Worm (Caenorhabditis elegans): Measurements from ENCODE around the gene cdk-5.
A peak's percentile ranks its signal among the peaks of the same experiment; 100 is the strongest.

cdk-5 gene

ce11 chrIII:13465918-13466592, at the start of gene cdk-5 (continued):
- TF ChIP-seq F39B2.1 (GFP tag; IDR thresholded peaks at IDR 0.05) = no peak
- TF ChIP-seq nhr-90 (tag; optimal IDR thresholded peaks at IDR 0.05) = no peak
- 0 out of 2 replicates have a peak, but pooled peaks have one; percentile 31 for TF ChIP-seq dox-1 (GFP tag; IDR thresholded peaks at IDR 0.05)
- TF ChIP-seq snpc-1.3 (tag; optimal IDR thresholded peaks at IDR 0.05; ENCODE audit: insufficient read depth) = peak; percentile 24
- TF ChIP-seq ccch-3 (GFP tag; optimal IDR thresholded peaks at IDR 0.05) = no peak
- TF ChIP-seq madf-3 (GFP tag; IDR thresholded peaks at IDR 0.05) = no peak
- TF ChIP-seq nhr-179 (tag; optimal IDR thresholded peaks at IDR 0.05) = no peak
- no peak for TF ChIP-seq F55B11.4 (tag; optimal IDR thresholded peaks at IDR 0.05; ENCODE audit: borderline replicate concordance, insufficient read depth)
- TF ChIP-seq F57C9.4 (tag; optimal IDR thresholded peaks at IDR 0.05) = no peak
- TF ChIP-seq cebp-1 (GFP tag; IDR thresholded peaks at IDR 0.05) = no peak
- peak; percentile 68 for TF ChIP-seq cebp-1 (tag; optimal IDR thresholded peaks at IDR 0.05)
- peak; percentile 69 for TF ChIP-seq K11D2.4 (GFP tag; IDR thresholded peaks at IDR 0.05)
- no peak for TF ChIP-seq C06A6.2 (GFP tag; conservative IDR thresholded peaks at IDR 0.05)
- TF ChIP-seq hmg-20 (GFP tag; IDR thresholded peaks at IDR 0.05) = no peak
- TF ChIP-seq let-607 (tag; optimal IDR thresholded peaks at IDR 0.05) = peak in 1 of 2 experiments; percentile 46
- peak; percentile 33 for TF ChIP-seq xnd-1 (tag; optimal IDR thresholded peaks at IDR 0.05)
- no peak for TF ChIP-seq dpff-1 (tag; optimal IDR thresholded peaks at IDR 0.05)

- no peak for TF ChIP-seq F49E8.2 (tag; optimal IDR thresholded peaks at IDR 0.05; ENCODE audit: insufficient read depth)
- no peak for TF ChIP-seq ceh-58 (GFP tag; IDR thresholded peaks at IDR 0.05)
- no peak for TF ChIP-seq madf-3 (GFP tag; IDR thresholded peaks at IDR 0.05)
- no peak for TF ChIP-seq sptf-2 (GFP tag; optimal IDR thresholded peaks at IDR 0.05)
- TF ChIP-seq D2030.7 (GFP tag; IDR thresholded peaks at IDR 0.05) = no peak
- no peak for TF ChIP-seq akir-1 (GFP tag; optimal IDR thresholded peaks at IDR 0.05)
- no peak for TF ChIP-seq attf-5 (GFP tag; optimal IDR thresholded peaks at IDR 0.05)
- TF ChIP-seq lsl-1 (GFP tag; optimal IDR thresholded peaks at IDR 0.05) = no peak
- no peak for TF ChIP-seq rpc-1 (optimal IDR thresholded peaks at IDR 0.05)
- no peak for TF ChIP-seq rpc-1 (tag; optimal IDR thresholded peaks at IDR 0.05)
- TF ChIP-seq F23B12.7 (tag; optimal IDR thresholded peaks at IDR 0.05; ENCODE audit: insufficient read depth) = no peak
- 0 out of 2 replicates have a peak, but pooled peaks have one; percentile 18 for TF ChIP-seq nfyb-1 (GFP tag; IDR thresholded peaks at IDR 0.05)
- no peak for TF ChIP-seq unc-62 (GFP tag; optimal IDR thresholded peaks at IDR 0.05)
- no peak for TF ChIP-seq F55B11.4 (tag; optimal IDR thresholded peaks at IDR 0.05; ENCODE audit: borderline replicate concordance, insufficient read depth)
- no peak for TF ChIP-seq lin-26 (GFP tag; IDR thresholded peaks at IDR 0.05)
- TF ChIP-seq B0336.3 (GFP tag; IDR thresholded peaks at IDR 0.05) = peak; percentile 42; the same call in 1 of the 2 replicates
- TF ChIP-seq C06A6.2 (GFP tag; conservative IDR thresholded peaks at IDR 0.05) = no peak
- TF ChIP-seq nhr-120 (GFP tag; IDR thresholded peaks at IDR 0.05) = no peak
- TF ChIP-seq repo-1 (tag; optimal IDR thresholded peaks at IDR 0.05) = no peak
- no peak for TF ChIP-seq bed-1 (GFP tag; IDR thresholded peaks at IDR 0.05)
- no peak for TF ChIP-seq mxl-1 (tag; optimal IDR thresholded peaks at IDR 0.05)
- TF ChIP-seq egl-18 (GFP tag; IDR thresholded peaks at IDR 0.05) = no peak
- TF ChIP-seq pbrm-1 (GFP tag; IDR thresholded peaks at IDR 0.05) = no peak
- no peak for TF ChIP-seq ztf-6 (GFP tag; IDR thresholded peaks at IDR 0.05)
- 0 out of 2 replicates have a peak, but pooled peaks have one; percentile 45 for TF ChIP-seq Y79H2A.3 (GFP tag; conservative IDR thresholded peaks at IDR 0.05)
- TF ChIP-seq hlh-26 (GFP tag; conservative IDR thresholded peaks at IDR 0.05) = no peak
These were observed 48.3 kb upstream of the cdk-5 start, which contains the start of gene mlh-1 for ce11 chrIII:13514470-13514869. mlh-1 (minus strand) TSS chrIII:13514570.

All from whole organism, young adult.